Worm (Caenorhabditis elegans): Measurements from ENCODE around the gene set-6.

The set-6 gene

ce11 chrX:11924158-11924557 lies 50.3 kb downstream of the set-6 start, which contains the start of gene F55G7.1 (continued):
- TF ChIP-seq F57C9.4 (tag; optimal IDR thresholded peaks at IDR 0.05), result no peak
- TF ChIP-seq atf-7 (tag; optimal IDR thresholded peaks at IDR 0.05), result no peak
- 0 out of 2 replicates have a peak, but pooled peaks have one; percentile 36 for TF ChIP-seq C06A6.2 (GFP tag; conservative IDR thresholded peaks at IDR 0.05)
- TF ChIP-seq lag-1 (GFP tag; IDR thresholded peaks at IDR 0.05), result no peak
- peak; percentile 60 for TF ChIP-seq ceh-27 (GFP tag; optimal IDR thresholded peaks at IDR 0.05)
- TF ChIP-seq die-1 (tag; optimal IDR thresholded peaks at IDR 0.05), result no peak
- TF ChIP-seq F22D6.2 (tag; optimal IDR thresholded peaks at IDR 0.05), result no peak
- TF ChIP-seq K11D2.4 (GFP tag; IDR thresholded peaks at IDR 0.05), result peak; percentile 56; the same call in 1 of the 2 replicates
- no peak for TF ChIP-seq tlf-1 (GFP tag; optimal IDR thresholded peaks at IDR 0.05)
- TF ChIP-seq egl-18 (GFP tag; IDR thresholded peaks at IDR 0.05), result no peak
- TF ChIP-seq gei-17 (GFP tag; optimal IDR thresholded peaks at IDR 0.05), result peak; percentile 92
- no peak for TF ChIP-seq B0035.1 (tag; optimal IDR thresholded peaks at IDR 0.05)
- TF ChIP-seq let-607 (tag; optimal IDR thresholded peaks at IDR 0.05), result no peak
- TF ChIP-seq mes-4 (tag; optimal IDR thresholded peaks at IDR 0.05), result no peak
- TF ChIP-seq zim-3 (tag; optimal IDR thresholded peaks at IDR 0.05), result no peak
- peak; percentile 46 for TF ChIP-seq nhr-80 (tag; optimal IDR thresholded peaks at IDR 0.05)

ce11 chrX:11920723-11921283 lies 53.7 kb downstream of the set-6 start, which contains the start of gene Y62H9A.14:
TSS of gene Y62H9A.14 (plus strand) at chrX:11921233.
- TF ChIP-seq aptf-3 (GFP tag; IDR thresholded peaks at IDR 0.05) (no peak), F39B2.1 (GFP tag; IDR thresholded peaks at IDR 0.05) (no peak), hlh-26 (GFP tag; conservative IDR thresholded peaks at IDR 0.05) (no peak), K11D2.4 (GFP tag; IDR thresholded peaks at IDR 0.05) (no peak), dox-1 (GFP tag; IDR thresholded peaks at IDR 0.05) (no peak), B0261.1 (tag; optimal IDR thresholded peaks at IDR 0.05) (no peak), let-526 (GFP tag; IDR thresholded peaks at IDR 0.05) (no peak), bed-1 (GFP tag; IDR thresholded peaks at IDR 0.05) (no peak), lsy-27 (tag; optimal IDR thresholded peaks at IDR 0.05; ENCODE audit: borderline replicate concordance, insufficient read depth) (no peak), B0035.1 (tag; optimal IDR thresholded peaks at IDR 0.05) (no peak), Y53F4B.3 (GFP tag; IDR thresholded peaks at IDR 0.05) (no peak), ztf-26 (tag; optimal IDR thresholded peaks at IDR 0.05) (no peak)

Measured in whole organism, young adult.